Worm (Caenorhabditis elegans) whole organism, L1 larva: ENCODE measurements around the gene fbxb-49.

Experiments used
- C04F5.9 ChIP-seq: sonication (generic microtip); optimal IDR thresholded peaks from 2 replicates; lab custom pipeline; 2016; ENCODE audit warnings: missing genetic modification characterization, missing compliant biosample characterization
- C16A3.4 ChIP-seq: fragments of 150-350 bp; optimal IDR thresholded peaks from 2 replicates; lab custom pipeline; 2014; ENCODE audit warnings: missing biosample characterization, missing genetic modification characterization
- aha-1 ChIP-seq: fragments of 150-350 bp; optimal IDR thresholded peaks from 2 replicates; lab custom pipeline; 2014; ENCODE audit warnings: missing biosample characterization, missing genetic modification characterization
- alr-1 ChIP-seq: fragments of 200-800 bp; sonication (Bioruptor generic); optimal IDR thresholded peaks from 2 replicates; lab custom pipeline; 2018; ENCODE audit warnings: borderline replicate concordance, mild to moderate bottlenecking, missing genetic modification characterization, missing compliant biosample characterization
- ceh-63 ChIP-seq: fragments of 200-800 bp; sonication (Bioruptor generic); optimal IDR thresholded peaks from 2 replicates; lab custom pipeline; 2018; ENCODE audit warnings: mild to moderate bottlenecking, missing genetic modification characterization, missing compliant biosample characterization
- ces-1 ChIP-seq: fragments of 150-350 bp; optimal IDR thresholded peaks from 2 replicates; lab custom pipeline; 2014; ENCODE audit warnings: missing biosample characterization, missing genetic modification reagents, missing genetic modification characterization
- dpl-1 ChIP-seq, 3 experiments: fragments of 150-350 bp in 2 of 3; sonication (generic microtip) in 1 of 3; optimal IDR thresholded peaks; 2 replicates each; lab custom pipeline; 2014 to 2017; ENCODE audit warnings: missing biosample characterization in 3 of 3, missing genetic modification characterization in 3 of 3, missing genetic modification reagents in 3 of 3
- efl-1 ChIP-seq, 4 experiments: fragments of 150-350 bp; optimal IDR thresholded peaks in 3 of 4; peaks in 1 of 4; 1 replicate in 1 of 4; 2 replicates in 3 of 4; lab custom pipeline; 2014; ENCODE audit warnings: missing biosample characterization in 2 of 4, missing genetic modification characterization in 2 of 4, missing genetic modification reagents in 2 of 4
- egl-27 ChIP-seq, 2 experiments: fragments of 150-350 bp in 1 of 2; sonication (generic microtip); optimal IDR thresholded peaks; 3 replicates each; lab custom pipeline; 2017 to 2018; ENCODE audit warnings: missing biosample characterization in 2 of 2, missing genetic modification characterization in 2 of 2, missing genetic modification reagents in 2 of 2
- ets-5 ChIP-seq: fragments of 200-800 bp; sonication (Bioruptor generic); IDR thresholded peaks from 2 replicates; pipeline ENCODE4 v1.3.6; 2022; ENCODE audit warnings: missing genetic modification characterization, missing compliant biosample characterization
- fkh-4 ChIP-seq: sonication (generic microtip); optimal IDR thresholded peaks from 2 replicates; lab custom pipeline; 2016; ENCODE audit warnings: missing compliant biosample characterization, missing genetic modification characterization, borderline replicate concordance
- fos-1 ChIP-seq: fragments of 150-350 bp; optimal IDR thresholded peaks from 2 replicates; lab custom pipeline; 2014; ENCODE audit warnings: missing biosample characterization, missing genetic modification characterization
- grh-1 ChIP-seq: fragments of 200-800 bp; sonication (Bioruptor generic); IDR thresholded peaks from 2 replicates; pipeline ENCODE4 v1.3.6; 2022; ENCODE audit warnings: missing genetic modification reagents, missing genetic modification characterization, missing compliant biosample characterization
- hlh-17 ChIP-seq: fragments of 200-800 bp; sonication (Bioruptor generic); optimal IDR thresholded peaks from 2 replicates; lab custom pipeline; 2018; ENCODE audit warnings: missing genetic modification characterization, mild to moderate bottlenecking, missing compliant biosample characterization, moderate library complexity, borderline replicate concordance
- hlh-4 ChIP-seq: sonication (generic microtip); optimal IDR thresholded peaks from 2 replicates; lab custom pipeline; 2016; ENCODE audit warnings: mild to moderate bottlenecking, missing genetic modification characterization, missing compliant biosample characterization
- isw-1 ChIP-seq: fragments of 200-800 bp; sonication (Bioruptor generic); IDR thresholded peaks from 2 replicates; pipeline ENCODE4 v1.3.6; 2022; ENCODE audit warnings: missing genetic modification characterization, missing compliant biosample characterization
- jun-1 ChIP-seq: fragments of 150-350 bp; optimal IDR thresholded peaks from 2 replicates; lab custom pipeline; 2014; ENCODE audit warnings: missing biosample characterization, missing genetic modification reagents, missing genetic modification characterization
- lin-14 ChIP-seq: fragments of 200-800 bp; sonication (Bioruptor generic); optimal IDR thresholded peaks from 2 replicates; lab custom pipeline; 2018; ENCODE audit warnings: mild to moderate bottlenecking, missing genetic modification characterization, moderate library complexity, missing compliant biosample characterization
- lin-39 ChIP-seq: fragments of 150-350 bp; optimal IDR thresholded peaks from 2 replicates; lab custom pipeline; 2014; ENCODE audit warnings: missing biosample characterization, missing genetic modification reagents, missing genetic modification characterization
- lir-3 ChIP-seq: sonication (generic microtip); optimal IDR thresholded peaks from 2 replicates; lab custom pipeline; 2016; ENCODE audit warnings: mild to moderate bottlenecking, missing genetic modification characterization, moderate library complexity, missing compliant biosample characterization; ENCODE audit not compliant: poor library complexity
- mdl-1 ChIP-seq, 2 experiments: fragments of 150-350 bp; optimal IDR thresholded peaks; 2 replicates each; lab custom pipeline; 2014 to 2017; ENCODE audit warnings: missing biosample characterization in 2 of 2, missing genetic modification characterization in 2 of 2, inconsistent platforms in 1 of 2
- mef-2 ChIP-seq: fragments of 150-350 bp; optimal IDR thresholded peaks from 2 replicates; lab custom pipeline; 2014; ENCODE audit warnings: missing biosample characterization, missing genetic modification characterization
- mep-1 ChIP-seq: fragments of 150-350 bp; optimal IDR thresholded peaks from 2 replicates; lab custom pipeline; 2014; ENCODE audit warnings: missing biosample characterization, missing genetic modification characterization
- nhr-11 ChIP-seq: fragments of 150-350 bp; optimal IDR thresholded peaks from 2 replicates; lab custom pipeline; 2014; ENCODE audit warnings: missing biosample characterization, missing genetic modification characterization
- nhr-12 ChIP-seq: sonication (generic microtip); optimal IDR thresholded peaks from 2 replicates; lab custom pipeline; 2017; ENCODE audit warnings: missing biosample characterization, missing genetic modification characterization
- nhr-19 ChIP-seq: fragments of 200-800 bp; sonication (Bioruptor generic); conservative IDR thresholded peaks from 2 replicates; pipeline ENCODE4 v1.3.6; 2022; ENCODE audit warnings: missing genetic modification characterization, missing compliant biosample characterization
- nhr-20 ChIP-seq: sonication (generic microtip); optimal IDR thresholded peaks from 2 replicates; lab custom pipeline; 2016; ENCODE audit warnings: mild to moderate bottlenecking, missing genetic modification characterization, missing compliant biosample characterization
- nhr-47 ChIP-seq: sonication (generic microtip); optimal IDR thresholded peaks from 2 replicates; lab custom pipeline; 2016; ENCODE audit warnings: mild to moderate bottlenecking, missing genetic modification characterization, moderate library complexity, missing compliant biosample characterization
- nhr-76 ChIP-seq: sonication (generic microtip); optimal IDR thresholded peaks from 2 replicates; lab custom pipeline; 2017; ENCODE audit warnings: missing biosample characterization, missing genetic modification characterization
- nhr-84 ChIP-seq: sonication (generic microtip); optimal IDR thresholded peaks from 2 replicates; lab custom pipeline; 2017; ENCODE audit warnings: missing biosample characterization, missing genetic modification characterization
- nhr-90 ChIP-seq: sonication (generic microtip); optimal IDR thresholded peaks from 2 replicates; lab custom pipeline; 2016; ENCODE audit warnings: mild to moderate bottlenecking, missing genetic modification characterization, missing compliant biosample characterization; ENCODE audit not compliant: poor library complexity
- pag-3 ChIP-seq: sonication (generic microtip); optimal IDR thresholded peaks from 2 replicates; lab custom pipeline; 2017; ENCODE audit warnings: missing genetic modification characterization, mild to moderate bottlenecking, missing compliant biosample characterization, antibody characterized with exemption, borderline replicate concordance; ENCODE audit not compliant: insufficient read depth
- pqm-1 ChIP-seq: sonication (generic microtip); optimal IDR thresholded peaks from 3 replicates; lab custom pipeline; 2017; ENCODE audit warnings: missing biosample characterization, missing genetic modification characterization
- rnt-1 ChIP-seq: sonication (generic microtip); optimal IDR thresholded peaks from 2 replicates; lab custom pipeline; 2016; ENCODE audit warnings: mild to moderate bottlenecking, missing genetic modification characterization, moderate library complexity, missing compliant biosample characterization
- skn-1 ChIP-seq: fragments of 150-350 bp; optimal IDR thresholded peaks from 2 replicates; lab custom pipeline; 2014; ENCODE audit warnings: missing biosample characterization, missing genetic modification characterization
- snu-23 ChIP-seq: sonication (generic microtip); optimal IDR thresholded peaks from 2 replicates; lab custom pipeline; 2016; ENCODE audit warnings: missing genetic modification characterization, missing compliant biosample characterization
- sox-4 ChIP-seq: sonication (generic microtip); optimal IDR thresholded peaks from 2 replicates; lab custom pipeline; 2016; ENCODE audit warnings: missing genetic modification characterization, missing compliant biosample characterization
- sptf-1 ChIP-seq: fragments of 150-350 bp; optimal IDR thresholded peaks from 2 replicates; lab custom pipeline; 2014; ENCODE audit warnings: missing biosample characterization, missing genetic modification characterization
- sup-37 ChIP-seq: fragments of 200-800 bp; sonication (Bioruptor generic); optimal IDR thresholded peaks from 2 replicates; lab custom pipeline; 2018; ENCODE audit warnings: mild to moderate bottlenecking, missing genetic modification characterization, missing compliant biosample characterization
- tbx-2 ChIP-seq: sonication (generic microtip); optimal IDR thresholded peaks from 2 replicates; lab custom pipeline; 2016; ENCODE audit warnings: missing genetic modification characterization, missing compliant biosample characterization
- unc-130 ChIP-seq: fragments of 150-350 bp; optimal IDR thresholded peaks from 2 replicates; lab custom pipeline; 2017; ENCODE audit warnings: missing biosample characterization, missing genetic modification characterization, inconsistent platforms
- unc-62 ChIP-seq: fragments of 150-350 bp; optimal IDR thresholded peaks from 2 replicates; lab custom pipeline; 2014; ENCODE audit warnings: missing biosample characterization, missing genetic modification reagents, missing genetic modification characterization
- unc-86 ChIP-seq: sonication (generic microtip); optimal IDR thresholded peaks from 2 replicates; lab custom pipeline; 2016; ENCODE audit warnings: missing genetic modification characterization, missing compliant biosample characterization
- xbp-1 ChIP-seq: sonication (generic microtip); optimal IDR thresholded peaks from 2 replicates; lab custom pipeline; 2016; ENCODE audit warnings: missing genetic modification characterization, missing compliant biosample characterization
- zag-1 ChIP-seq: fragments of 150-350 bp; optimal IDR thresholded peaks from 2 replicates; lab custom pipeline; 2014; ENCODE audit warnings: missing biosample characterization, missing genetic modification characterization
- zip-4 ChIP-seq: fragments of 200-800 bp; sonication (Bioruptor generic); optimal IDR thresholded peaks from 2 replicates; lab custom pipeline; 2018; ENCODE audit warnings: mild to moderate bottlenecking, missing genetic modification characterization, moderate library complexity, missing compliant biosample characterization
- ztf-4 ChIP-seq: fragments of 150-350 bp; optimal IDR thresholded peaks from 2 replicates; lab custom pipeline; 2014; ENCODE audit warnings: missing biosample characterization, missing genetic modification characterization

Gene fbxb-49

ce11 chrII:1568214-1568613, at the start of gene fbxb-49:
Gene fbxb-49, plus strand, starts transcription at chrII:1568514.
- no peak for TF ChIP-seq nhr-90 (tag; lab: Kevin White, UChicago)
- no peak for TF ChIP-seq ceh-63

ce11 chrII:1518914-1519313, 49.4 kb upstream of the fbxb-49 start, which contains the start of gene Y51H7BR.8:
Gene Y51H7BR.8, plus strand, starts transcription at chrII:1519214.
- TF ChIP-seq nhr-47 (tag; lab: Kevin White, UChicago), result no peak
- TF ChIP-seq egl-27 (tag; optimal IDR thresholded peaks at IDR 0.05; lab: Kevin White, UChicago), result no peak
- TF ChIP-seq sup-37 (GFP tag; lab: Kevin White, UChicago), result no peak
- TF ChIP-seq jun-1 (tag; lab: Kevin White, UChicago), result no peak
- no peak for TF ChIP-seq zag-1 (tag; lab: Kevin White, UChicago)
- no peak for TF ChIP-seq lin-39 (tag; lab: Kevin White, UChicago)
- TF ChIP-seq isw-1 (GFP tag; lab: Robert Waterston, UW), result no peak
- no peak for TF ChIP-seq fkh-4 (tag; lab: Kevin White, UChicago)
- TF ChIP-seq nhr-76 (tag; lab: Kevin White, UChicago), result no peak
- TF ChIP-seq mef-2 (tag; lab: Kevin White, UChicago), result no peak
- TF ChIP-seq unc-130 (tag; lab: Kevin White, UChicago), result no peak

ce11 chrII:1519867-1520266, 48.4 kb upstream of the fbxb-49 start:
- TF ChIP-seq grh-1 (GFP tag; lab: Robert Waterston, UW) (no peak), nhr-19 (peak; percentile 29; the same call in 1 of the 2 replicates), C04F5.9 (tag; lab: Kevin White, UChicago) (no peak), nhr-12 (no peak), nhr-84 (tag; lab: Kevin White, UChicago) (no peak), mdl-1 (tag; optimal IDR thresholded peaks at IDR 0.05; lab: Kevin White, UChicago) (no peak), nhr-47 (tag; lab: Kevin White, UChicago) (peak; percentile 37), nhr-90 (tag; lab: Kevin White, UChicago) (no peak), sptf-1 (tag; lab: Kevin White, UChicago) (no peak), zip-4 (no peak), dpl-1 (GFP tag; optimal IDR thresholded peaks at IDR 0.05; lab: Kevin White, UChicago) (peak in 1 of 3 experiments; percentile 20), isw-1 (GFP tag; lab: Robert Waterston, UW) (no peak), nhr-20 (no peak), fos-1 (tag; lab: Kevin White, UChicago) (no peak), nhr-76 (tag; lab: Kevin White, UChicago) (no peak), rnt-1 (no peak), ets-5 (GFP tag; lab: Robert Waterston, UW) (no peak), hlh-4 (tag; lab: Kevin White, UChicago) (no peak), pag-3 (tag; lab: Kevin White, UChicago) (no peak), hlh-17 (GFP tag; lab: Kevin White, UChicago) (no peak), aha-1 (no peak), sox-4 (tag; lab: Kevin White, UChicago) (no peak), mef-2 (tag; lab: Kevin White, UChicago) (no peak), xbp-1 (tag; lab: Kevin White, UChicago) (no peak), egl-27 (tag; optimal IDR thresholded peaks at IDR 0.05; lab: Kevin White, UChicago) (no peak), ztf-4 (tag; lab: Kevin White, UChicago) (no peak), skn-1 (tag; lab: Kevin White, UChicago) (no peak), C16A3.4 (no peak), unc-130 (tag; lab: Kevin White, UChicago) (no peak), unc-86 (tag; lab: Kevin White, UChicago) (no peak), snu-23 (GFP tag; lab: Kevin White, UChicago) (peak; percentile 48), lin-14 (no peak), alr-1 (tag; lab: Kevin White, UChicago) (no peak), unc-62 (GFP tag; lab: Kevin White, UChicago) (no peak), tbx-2 (tag; lab: Kevin White, UChicago) (no peak), ces-1 (GFP tag; lab: Kevin White, UChicago) (no peak), nhr-11 (tag; lab: Kevin White, UChicago) (no peak), mep-1 (tag; lab: Kevin White, UChicago) (no peak), lir-3 (no peak), efl-1 (optimal IDR thresholded peaks at IDR 0.05; lab: Kevin White, UChicago) (peak; percentile 12 to 20), efl-1 (GFP tag; optimal IDR thresholded peaks at IDR 0.05 in 1 of 2; lab: Kevin White, UChicago) (peak in 1 of 2 experiments; percentile 89), pqm-1 (no peak), ceh-63 (no peak)
